Worm (Caenorhabditis elegans) whole organism, early embryonic: ENCODE data around the gene srv-24.
A peak's percentile ranks its signal among the peaks of the same experiment; 100 is the strongest.
"Not testable (repeated sequence)": the region's sequence is repeated elsewhere in the genome, so short reads cannot be mapped to it uniquely, and the experiment has no call there.

Experiments used
- B0310.2 ChIP-seq: sonication (generic microtip); optimal IDR thresholded peaks from 2 replicates; lab custom pipeline; 2016; ENCODE audit warnings: mild to moderate bottlenecking, missing genetic modification characterization, missing compliant biosample characterization
- F13C5.2 ChIP-seq: sonication (generic microtip); optimal IDR thresholded peaks from 2 replicates; lab custom pipeline; 2017; ENCODE audit warnings: mild to moderate bottlenecking, missing genetic modification characterization, inconsistent platforms, missing compliant biosample characterization
- aly-1 ChIP-seq: sonication (generic microtip); optimal IDR thresholded peaks from 2 replicates; lab custom pipeline; 2016; ENCODE audit warnings: missing genetic modification characterization, missing compliant biosample characterization
- ama-1 ChIP-seq: fragments of 150-350 bp; optimal IDR thresholded peaks from 2 replicates; lab custom pipeline; 2014
- ceh-13 ChIP-seq: fragments of 200-800 bp; sonication (Bioruptor generic); optimal IDR thresholded peaks from 2 replicates; lab custom pipeline; 2018; ENCODE audit warnings: mild to moderate bottlenecking, missing genetic modification characterization, missing compliant biosample characterization
- ceh-36 ChIP-seq: sonication (generic microtip); optimal IDR thresholded peaks from 2 replicates; lab custom pipeline; 2016; ENCODE audit warnings: missing genetic modification characterization, inconsistent platforms, missing compliant biosample characterization
- ets-7 ChIP-seq: sonication (generic microtip); optimal IDR thresholded peaks from 2 replicates; lab custom pipeline; 2016; ENCODE audit warnings: missing genotype, missing genetic modification characterization, missing compliant biosample characterization
- flt-1 ChIP-seq: fragments of 200-800 bp; sonication (Bioruptor generic); IDR thresholded peaks from 2 replicates; pipeline ENCODE4 v1.3.6; 2022; ENCODE audit warnings: missing genetic modification characterization, missing compliant biosample characterization
- hmbx-1 ChIP-seq: sonication (generic microtip); optimal IDR thresholded peaks from 2 replicates; lab custom pipeline; 2016; ENCODE audit warnings: mild to moderate bottlenecking, missing genetic modification characterization, missing compliant biosample characterization
- hmg-4 ChIP-seq: fragments of 200-800 bp; sonication (Bioruptor generic); optimal IDR thresholded peaks from 2 replicates; lab custom pipeline; 2018; ENCODE audit warnings: mild to moderate bottlenecking, missing genetic modification characterization, missing compliant biosample characterization
- hnd-1 ChIP-seq: sonication (generic microtip); optimal IDR thresholded peaks from 2 replicates; lab custom pipeline; 2016; ENCODE audit warnings: missing genetic modification characterization, missing compliant biosample characterization
- pes-1 ChIP-seq: fragments of 200-800 bp; sonication (Bioruptor generic); IDR thresholded peaks from 2 replicates; pipeline ENCODE4 v1.3.6; 2022; ENCODE audit warnings: missing genetic modification reagents, missing genetic modification characterization, missing compliant biosample characterization
- scrt-1 ChIP-seq: fragments of 200-800 bp; sonication (Bioruptor generic); IDR thresholded peaks from 2 replicates; pipeline ENCODE4 v1.3.6; 2022; ENCODE audit warnings: missing genetic modification characterization, missing compliant biosample characterization
- sea-1 ChIP-seq: fragments of 200-800 bp; sonication (Bioruptor generic); conservative IDR thresholded peaks from 2 replicates; pipeline ENCODE4 v1.3.6; 2022; ENCODE audit warnings: missing genetic modification characterization, missing compliant biosample characterization
- tbx-11 ChIP-seq: fragments of 200-800 bp; sonication (Bioruptor generic); IDR thresholded peaks from 2 replicates; pipeline ENCODE4 v1.3.6; 2022; ENCODE audit warnings: missing genetic modification characterization, missing compliant biosample characterization
- tbx-37 ChIP-seq: fragments of 200-800 bp; sonication (Bioruptor generic); conservative IDR thresholded peaks from 2 replicates; pipeline ENCODE4 v1.3.6; 2022; ENCODE audit warnings: missing genetic modification reagents, missing genetic modification characterization, missing compliant biosample characterization
- tra-4 ChIP-seq: sonication (generic microtip); optimal IDR thresholded peaks from 2 replicates; lab custom pipeline; 2017; ENCODE audit warnings: missing genetic modification characterization, missing compliant biosample characterization

Gene srv-24

ce11 chrIV:6327363-6328015 lies 36.8 kb upstream of the srv-24 start:
- TF ChIP-seq ceh-13 (GFP tag; lab: Kevin White, UChicago) (no peak), F13C5.2 (tag; lab: Kevin White, UChicago) (no peak), ama-1 (lab: Kevin White, UChicago) (no peak), tbx-11 (GFP tag; lab: Robert Waterston, UW) (no peak)

- no peak for TF ChIP-seq F13C5.2 (tag; lab: Kevin White, UChicago)
- no peak for TF ChIP-seq ceh-13 (GFP tag; lab: Kevin White, UChicago)
- no peak for TF ChIP-seq aly-1 (tag; lab: Kevin White, UChicago)
- no peak for TF ChIP-seq ceh-36 (tag; lab: Kevin White, UChicago)
- no peak for TF ChIP-seq hmbx-1
- TF ChIP-seq hnd-1 = no peak
- no peak for TF ChIP-seq sea-1 (GFP tag; lab: Robert Waterston, UW)
- TF ChIP-seq hmg-4 (GFP tag; lab: Kevin White, UChicago) = no peak
- TF ChIP-seq flt-1 (GFP tag; lab: Robert Waterston, UW) = no peak
Observed at ce11 chrIV:6326448-6326847, 35.8 kb upstream of the srv-24 start, which contains the start of gene lsm-8. TSS of gene lsm-8 (plus strand) at chrIV:6326526.

- TF ChIP-seq sea-1 (GFP tag; lab: Robert Waterston, UW) = no peak
- TF ChIP-seq ets-7 (tag; lab: Kevin White, UChicago) = no peak
- TF ChIP-seq hmg-4 (GFP tag; lab: Kevin White, UChicago) = no peak
- TF ChIP-seq scrt-1 (GFP tag; lab: Robert Waterston, UW) = no peak
- TF ChIP-seq F13C5.2 (tag; lab: Kevin White, UChicago) = no peak
- TF ChIP-seq pes-1 (GFP tag; lab: Robert Waterston, UW) = no peak
- TF ChIP-seq flt-1 (GFP tag; lab: Robert Waterston, UW) = no peak
- TF ChIP-seq ceh-13 (GFP tag; lab: Kevin White, UChicago) = no peak
- no peak for TF ChIP-seq tbx-37 (GFP tag; lab: Robert Waterston, UW)
- TF ChIP-seq aly-1 (tag; lab: Kevin White, UChicago) = no peak
- TF ChIP-seq hnd-1 = no peak
- TF ChIP-seq ceh-36 (tag; lab: Kevin White, UChicago) = no peak
- TF ChIP-seq hmbx-1 = no peak
- no peak for TF ChIP-seq tbx-11 (GFP tag; lab: Robert Waterston, UW)
- TF ChIP-seq tra-4 (tag; lab: Kevin White, UChicago) = no peak
- TF ChIP-seq B0310.2 = no peak
Observed at ce11 chrIV:6325772-6326171, 35.1 kb upstream of the srv-24 start.

ce11 chrIV:6323654-6324224 lies 33.1 kb upstream of the srv-24 start, which contains the start of gene sqd-1:
TSS of gene sqd-1 (plus strand) at chrIV:6324174.
- TF ChIP-seq pes-1 (GFP tag; lab: Robert Waterston, UW) (peak; percentile 54; the same call in 1 of the 2 replicates), sea-1 (GFP tag; lab: Robert Waterston, UW) (no peak), F13C5.2 (tag; lab: Kevin White, UChicago) (peak; percentile 80), hmbx-1 (no peak), ceh-13 (GFP tag; lab: Kevin White, UChicago) (no peak), flt-1 (GFP tag; lab: Robert Waterston, UW) (peak; percentile 63; the same call in 1 of the 2 replicates), hmg-4 (GFP tag; lab: Kevin White, UChicago) (peak; percentile 73), tbx-11 (GFP tag; lab: Robert Waterston, UW) (peak; percentile 49; the same call in 1 of the 2 replicates), ceh-36 (tag; lab: Kevin White, UChicago) (no peak), hnd-1 (no peak), tbx-37 (GFP tag; lab: Robert Waterston, UW) (peak; percentile 54; the same call in 1 of the 2 replicates)

- TF ChIP-seq aly-1 (tag; lab: Kevin White, UChicago) (no peak), sea-1 (GFP tag; lab: Robert Waterston, UW) (no peak), F13C5.2 (tag; lab: Kevin White, UChicago) (peak; percentile 9), hmbx-1 (peak; percentile 25), ceh-36 (tag; lab: Kevin White, UChicago) (no peak), flt-1 (GFP tag; lab: Robert Waterston, UW) (no peak), hmg-4 (GFP tag; lab: Kevin White, UChicago) (no peak), tbx-37 (GFP tag; lab: Robert Waterston, UW) (peak; percentile 81), tbx-11 (GFP tag; lab: Robert Waterston, UW) (no peak), B0310.2 (no peak), scrt-1 (GFP tag; lab: Robert Waterston, UW) (no peak), hnd-1 (no peak), ets-7 (tag; lab: Kevin White, UChicago) (no peak), ama-1 (lab: Kevin White, UChicago) (no peak), ceh-13 (GFP tag; lab: Kevin White, UChicago) (no peak), tra-4 (tag; lab: Kevin White, UChicago) (no peak), pes-1 (GFP tag; lab: Robert Waterston, UW) (peak; percentile 53; the same call in 1 of the 2 replicates)
Observed at ce11 chrIV:6321667-6322066, 31.0 kb upstream of the srv-24 start, which contains the start of gene Y73B6BL.29. TSS of gene Y73B6BL.29 (plus strand) at chrIV:6321929.

ce11 chrIV:6317357-6317756 lies 26.7 kb upstream of the srv-24 start, which contains the start of gene Y73B6BL.12:
TSS of gene Y73B6BL.12 (minus strand) at chrIV:6317457.
- not testable (repeated sequence) for TF ChIP-seq scrt-1 (GFP tag; lab: Robert Waterston, UW); hmg-4 (GFP tag; lab: Kevin White, UChicago); ceh-36 (tag; lab: Kevin White, UChicago)

- TF ChIP-seq tra-4 (tag; lab: Kevin White, UChicago) (no peak), F13C5.2 (tag; lab: Kevin White, UChicago) (no peak), aly-1 (tag; lab: Kevin White, UChicago) (no peak), ama-1 (lab: Kevin White, UChicago) (no peak), hmg-4 (GFP tag; lab: Kevin White, UChicago) (no peak), ets-7 (tag; lab: Kevin White, UChicago) (no peak), pes-1 (GFP tag; lab: Robert Waterston, UW) (no peak), tbx-37 (GFP tag; lab: Robert Waterston, UW) (no peak), tbx-11 (GFP tag; lab: Robert Waterston, UW) (no peak), ceh-36 (tag; lab: Kevin White, UChicago) (no peak), B0310.2 (no peak), sea-1 (GFP tag; lab: Robert Waterston, UW) (no peak), flt-1 (GFP tag; lab: Robert Waterston, UW) (no peak), hmbx-1 (no peak), ceh-13 (GFP tag; lab: Kevin White, UChicago) (no peak), hnd-1 (no peak)
Observed at ce11 chrIV:6307439-6307838, 16.8 kb upstream of the srv-24 start, which contains the start of gene csp-2. TSS of gene csp-2 (plus strand) at chrIV:6307739.
